Worm (Caenorhabditis elegans) whole organism, L1 larva: ENCODE results near the gene twk-49.

Experiments used
- dpl-1 ChIP-seq, 3 experiments: fragments of 150-350 bp in 2 of 3; sonication (generic microtip) in 1 of 3; optimal IDR thresholded peaks; 2 replicates each; lab custom pipeline; 2014 to 2017; ENCODE audit warnings: missing biosample characterization in 3 of 3, missing genetic modification characterization in 3 of 3, missing genetic modification reagents in 3 of 3
- efl-3 ChIP-seq: fragments of 200-800 bp; sonication (Bioruptor generic); optimal IDR thresholded peaks from 2 replicates; lab custom pipeline; 2018; ENCODE audit warnings: mild to moderate bottlenecking, missing genetic modification characterization, missing compliant biosample characterization
- jun-1 ChIP-seq: fragments of 150-350 bp; optimal IDR thresholded peaks from 2 replicates; lab custom pipeline; 2014; ENCODE audit warnings: missing biosample characterization, missing genetic modification reagents, missing genetic modification characterization
- lin-13 ChIP-seq: fragments of 150-350 bp; optimal IDR thresholded peaks from 2 replicates; lab custom pipeline; 2014; ENCODE audit warnings: missing biosample characterization, missing genetic modification reagents, missing genetic modification characterization
- mef-2 ChIP-seq: fragments of 150-350 bp; optimal IDR thresholded peaks from 2 replicates; lab custom pipeline; 2014; ENCODE audit warnings: missing biosample characterization, missing genetic modification characterization
- mep-1 ChIP-seq: fragments of 150-350 bp; optimal IDR thresholded peaks from 2 replicates; lab custom pipeline; 2014; ENCODE audit warnings: missing biosample characterization, missing genetic modification characterization
- nhr-11 ChIP-seq: fragments of 150-350 bp; optimal IDR thresholded peaks from 2 replicates; lab custom pipeline; 2014; ENCODE audit warnings: missing biosample characterization, missing genetic modification characterization
- nhr-28 ChIP-seq: fragments of 150-350 bp; optimal IDR thresholded peaks from 2 replicates; lab custom pipeline; 2014; ENCODE audit warnings: missing biosample characterization, missing genetic modification characterization
- pag-3 ChIP-seq: sonication (generic microtip); optimal IDR thresholded peaks from 2 replicates; lab custom pipeline; 2017; ENCODE audit warnings: missing genetic modification characterization, mild to moderate bottlenecking, missing compliant biosample characterization, antibody characterized with exemption, borderline replicate concordance; ENCODE audit not compliant: insufficient read depth
- skn-1 ChIP-seq: fragments of 150-350 bp; optimal IDR thresholded peaks from 2 replicates; lab custom pipeline; 2014; ENCODE audit warnings: missing biosample characterization, missing genetic modification characterization
- snpc-4 ChIP-seq: fragments of 150-350 bp; optimal IDR thresholded peaks from 2 replicates; lab custom pipeline; 2014; ENCODE audit warnings: missing biosample characterization, missing genetic modification characterization
- unc-62 ChIP-seq: fragments of 150-350 bp; optimal IDR thresholded peaks from 2 replicates; lab custom pipeline; 2014; ENCODE audit warnings: missing biosample characterization, missing genetic modification reagents, missing genetic modification characterization

DNA sequence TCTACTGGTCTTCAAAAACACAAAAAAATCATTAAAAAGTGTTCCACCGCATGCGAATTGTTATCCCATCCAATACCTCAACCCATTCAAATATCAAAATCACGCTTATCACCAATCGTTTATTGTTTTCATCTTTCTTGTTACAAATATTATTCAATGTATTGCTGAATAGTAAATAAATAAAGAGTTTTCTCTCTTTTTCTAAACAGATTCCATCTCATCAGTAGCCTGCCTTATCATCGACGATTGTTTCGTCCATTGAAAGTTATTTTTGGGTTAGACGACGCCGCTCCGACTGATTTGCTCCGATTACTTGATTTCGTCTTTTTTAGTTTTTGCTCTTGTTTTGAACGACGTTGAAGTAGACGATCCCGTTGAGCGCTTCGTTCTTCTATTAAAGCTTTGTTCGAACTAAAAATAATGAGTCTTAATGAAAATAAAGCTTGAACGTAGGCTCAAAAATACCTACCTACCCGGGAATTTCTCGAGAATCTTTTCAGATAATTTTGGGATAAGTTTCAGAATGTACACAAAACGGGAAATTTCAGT, 27.2 kb upstream of the twk-49 start:
- TF ChIP-seq lin-13 (GFP tag; lab: Kevin White, UChicago) (no peak), mep-1 (tag; lab: Kevin White, UChicago) (no peak), dpl-1 (GFP tag; optimal IDR thresholded peaks at IDR 0.05; lab: Kevin White, UChicago) (no peak), snpc-4 (no peak), skn-1 (no peak), jun-1 (tag; lab: Kevin White, UChicago) (no peak), pag-3 (tag; lab: Kevin White, UChicago) (no peak), unc-62 (GFP tag; lab: Kevin White, UChicago) (no peak), nhr-11 (tag; lab: Kevin White, UChicago) (no peak), efl-3 (GFP tag; lab: Kevin White, UChicago) (no peak), mef-2 (tag; lab: Kevin White, UChicago) (no peak), nhr-28 (tag; lab: Kevin White, UChicago) (no peak)
